Fruit fly (Drosophila melanogaster): Measurements from ENCODE around the gene Plp.

Plp gene

dm6 chr3L:15050109-15050508 is 44.4 kb downstream of the Plp start, which contains the start of gene CG18581:
TSS of gene CG18581 (minus strand) at chr3L:15050209.
- TF ChIP-seq CG17806 (tag; optimal IDR thresholded peaks at IDR 0.05) (no peak), Snoo (tag; optimal IDR thresholded peaks at IDR 0.05) (no peak), CG13204 (GFP tag; optimal IDR thresholded peaks at IDR 0.05) (no peak), CG15710 (tag; optimal IDR thresholded peaks at IDR 0.05) (no peak), D1 (tag; optimal IDR thresholded peaks at IDR 0.05) (no peak), CG12605 (GFP tag; IDR thresholded peaks at IDR 0.05) (no peak), Pif1B (GFP tag; optimal IDR thresholded peaks at IDR 0.05) (no peak), CG34367 (tag; optimal IDR thresholded peaks at IDR 0.05) (no peak), CG8301 (tag; optimal IDR thresholded peaks at IDR 0.05) (no peak), gl (tag; optimal IDR thresholded peaks at IDR 0.05) (no peak), CG10348 (GFP tag; IDR thresholded peaks at IDR 0.05) (no peak), EcR (GFP tag; optimal IDR thresholded peaks at IDR 0.05) (no peak), Pif1A (GFP tag; optimal IDR thresholded peaks at IDR 0.05) (no peak), CG32121 (GFP tag; IDR thresholded peaks at IDR 0.05) (no peak), fd96Ca (GFP tag; IDR thresholded peaks at IDR 0.05) (no peak), CG8159 (tag; optimal IDR thresholded peaks at IDR 0.05) (no peak), CG9948 (tag; optimal IDR thresholded peaks at IDR 0.05) (no peak), rn (GFP tag; IDR thresholded peaks at IDR 0.05) (no peak)

- TF ChIP-seq rn (GFP tag; IDR thresholded peaks at IDR 0.05) (no peak), Pif1A (GFP tag; optimal IDR thresholded peaks at IDR 0.05) (no peak), Pif1B (GFP tag; optimal IDR thresholded peaks at IDR 0.05) (no peak), CG9948 (tag; optimal IDR thresholded peaks at IDR 0.05) (no peak), CG13204 (GFP tag; optimal IDR thresholded peaks at IDR 0.05) (no peak), CG32121 (GFP tag; IDR thresholded peaks at IDR 0.05) (no peak), CG12605 (GFP tag; IDR thresholded peaks at IDR 0.05) (no peak), Snoo (tag; optimal IDR thresholded peaks at IDR 0.05) (no peak), D1 (tag; optimal IDR thresholded peaks at IDR 0.05) (no peak)
Measured at dm6 chr3L:15049395-15049794, 45.1 kb downstream of the Plp start, which contains the start of gene CG43678. TSS of gene CG43678 (minus strand) at chr3L:15049495.

dm6 chr3L:15048091-15048490 is 46.4 kb downstream of the Plp start:
- no peak for TF ChIP-seq Snoo (tag; optimal IDR thresholded peaks at IDR 0.05)
- no peak for TF ChIP-seq CG34367 (tag; optimal IDR thresholded peaks at IDR 0.05)

DNA sequence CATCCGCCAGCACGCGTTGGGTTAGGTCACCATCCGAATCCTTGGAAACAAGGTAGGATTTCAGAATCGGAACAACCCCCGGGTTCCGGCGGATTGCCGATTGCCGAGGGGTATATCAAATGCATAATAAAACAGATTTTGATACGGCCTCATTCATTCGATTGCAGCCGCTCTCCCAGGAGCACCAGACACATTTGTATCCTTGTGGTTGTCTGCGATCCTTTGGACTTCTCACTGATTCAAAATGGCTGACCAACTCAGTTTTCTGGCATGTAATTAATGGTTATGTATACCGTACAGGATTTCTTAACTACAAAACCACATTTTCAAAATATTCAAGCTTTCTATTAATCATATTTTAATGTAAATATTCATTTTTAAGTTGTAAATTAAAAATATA is 46.9 kb downstream of the Plp start:
- no peak for TF ChIP-seq CG17806 (tag; optimal IDR thresholded peaks at IDR 0.05)
- no peak for TF ChIP-seq fd96Ca (GFP tag; IDR thresholded peaks at IDR 0.05)
- TF ChIP-seq CG15710 (tag; optimal IDR thresholded peaks at IDR 0.05): no peak
- no peak for TF ChIP-seq Pif1A (GFP tag; optimal IDR thresholded peaks at IDR 0.05)
- no peak for TF ChIP-seq CG9948 (tag; optimal IDR thresholded peaks at IDR 0.05)
- TF ChIP-seq CG10348 (GFP tag; IDR thresholded peaks at IDR 0.05): no peak
- no peak for TF ChIP-seq CG32121 (GFP tag; IDR thresholded peaks at IDR 0.05)
- no peak for TF ChIP-seq CG8301 (tag; optimal IDR thresholded peaks at IDR 0.05)
- TF ChIP-seq EcR (GFP tag; optimal IDR thresholded peaks at IDR 0.05): no peak
- TF ChIP-seq CG14655 (GFP tag; optimal IDR thresholded peaks at IDR 0.05): no peak
- no peak for TF ChIP-seq gl (tag; optimal IDR thresholded peaks at IDR 0.05)
- no peak for TF ChIP-seq CG4496 (GFP tag; IDR thresholded peaks at IDR 0.05)
- TF ChIP-seq CG13204 (GFP tag; optimal IDR thresholded peaks at IDR 0.05): no peak
- TF ChIP-seq CG12605 (GFP tag; IDR thresholded peaks at IDR 0.05): no peak
- TF ChIP-seq D1 (tag; optimal IDR thresholded peaks at IDR 0.05): no peak

dm6 chr3L:15045114-15045513 is 49.4 kb downstream of the Plp start:
- TF ChIP-seq gl (tag; optimal IDR thresholded peaks at IDR 0.05) (no peak), D1 (tag; optimal IDR thresholded peaks at IDR 0.05) (no peak), Pif1A (GFP tag; optimal IDR thresholded peaks at IDR 0.05) (no peak), EcR (GFP tag; optimal IDR thresholded peaks at IDR 0.05) (no peak), CG8159 (tag; optimal IDR thresholded peaks at IDR 0.05) (no peak), CG12605 (GFP tag; IDR thresholded peaks at IDR 0.05) (no peak)

DNA sequence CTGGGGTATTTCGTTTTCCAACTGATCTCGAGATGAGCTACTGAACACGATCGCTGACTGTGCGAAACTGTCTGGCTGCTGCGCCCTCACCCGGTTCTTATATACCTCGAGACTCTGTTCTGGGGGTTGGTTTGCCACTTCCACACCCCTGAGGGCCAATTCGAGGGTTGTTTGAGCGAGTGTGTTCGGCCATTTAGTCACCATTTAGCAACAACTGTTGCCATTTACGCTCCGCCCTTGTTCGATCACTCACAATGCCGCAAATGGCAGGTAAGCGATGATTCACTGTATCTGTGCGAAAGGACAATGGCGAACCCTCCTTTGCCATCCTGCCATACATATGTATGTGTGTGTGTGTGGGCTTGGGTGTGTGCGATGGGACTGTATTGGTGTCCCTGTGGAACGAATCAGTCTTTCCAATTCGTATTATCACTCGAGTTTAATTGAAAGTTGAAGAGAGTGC is 50.6 kb downstream of the Plp start, which contains the start of gene ind:
Gene ind, minus strand, starts transcription at position 51 of the 463 bp plus-strand sequence.
- TF ChIP-seq Snoo (tag; optimal IDR thresholded peaks at IDR 0.05) (no peak), fd96Ca (GFP tag; IDR thresholded peaks at IDR 0.05) (no peak), Pif1B (GFP tag; optimal IDR thresholded peaks at IDR 0.05) (no peak), gl (tag; optimal IDR thresholded peaks at IDR 0.05) (no peak), CG9948 (tag; optimal IDR thresholded peaks at IDR 0.05) (no peak), CG8159 (tag; optimal IDR thresholded peaks at IDR 0.05) (no peak), rn (GFP tag; IDR thresholded peaks at IDR 0.05) (no peak), EcR (GFP tag; optimal IDR thresholded peaks at IDR 0.05) (no peak)

DNA sequence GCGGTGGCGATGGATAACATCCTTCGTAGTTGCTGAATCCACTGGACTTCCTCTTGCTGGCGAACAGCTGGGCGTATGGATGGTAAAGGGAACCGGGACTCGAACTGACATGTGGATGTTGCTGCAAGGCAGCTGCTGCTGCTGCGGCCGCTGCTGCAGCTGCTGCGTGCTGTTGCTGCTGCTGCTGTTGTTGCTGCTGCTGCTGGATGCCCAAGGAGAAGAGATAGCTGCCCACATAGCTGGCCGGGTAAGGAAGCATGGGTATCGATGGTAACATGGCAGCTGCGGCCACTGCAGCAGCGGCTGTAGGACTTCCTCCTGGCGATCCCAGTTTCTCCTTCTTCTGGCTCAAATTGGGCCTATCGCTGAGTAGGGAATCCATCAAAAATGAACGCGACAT is 51.1 kb downstream of the Plp start:
- TF ChIP-seq CG34367 (tag; optimal IDR thresholded peaks at IDR 0.05): no peak
- no peak for TF ChIP-seq CG13204 (GFP tag; optimal IDR thresholded peaks at IDR 0.05)
- TF ChIP-seq CG17806 (tag; optimal IDR thresholded peaks at IDR 0.05): no peak
- TF ChIP-seq CG14655 (GFP tag; optimal IDR thresholded peaks at IDR 0.05): no peak
- TF ChIP-seq CG8301 (tag; optimal IDR thresholded peaks at IDR 0.05): no peak
- TF ChIP-seq CG8159 (tag; optimal IDR thresholded peaks at IDR 0.05): no peak
- no peak for TF ChIP-seq Snoo (tag; optimal IDR thresholded peaks at IDR 0.05)
- no peak for TF ChIP-seq rn (GFP tag; IDR thresholded peaks at IDR 0.05)
- TF ChIP-seq CG10348 (GFP tag; IDR thresholded peaks at IDR 0.05): no peak
- no peak for TF ChIP-seq CG32121 (GFP tag; IDR thresholded peaks at IDR 0.05)
- no peak for TF ChIP-seq Pif1B (GFP tag; optimal IDR thresholded peaks at IDR 0.05)
- TF ChIP-seq Ets98B (GFP tag; IDR thresholded peaks at IDR 0.05): no peak
- no peak for TF ChIP-seq gl (tag; optimal IDR thresholded peaks at IDR 0.05)
- no peak for TF ChIP-seq D1 (tag; optimal IDR thresholded peaks at IDR 0.05)
- TF ChIP-seq CG12605 (GFP tag; IDR thresholded peaks at IDR 0.05): no peak
- TF ChIP-seq CG4496 (GFP tag; IDR thresholded peaks at IDR 0.05): no peak
- no peak for TF ChIP-seq CG15710 (tag; optimal IDR thresholded peaks at IDR 0.05)
- TF ChIP-seq Pif1A (GFP tag; optimal IDR thresholded peaks at IDR 0.05): no peak
- no peak for TF ChIP-seq EcR (GFP tag; optimal IDR thresholded peaks at IDR 0.05)
